Worm (Caenorhabditis elegans) whole organism, L2 larva: ENCODE measurements around the gene idpp-12.

Experiments used
- C34F6.9 ChIP-seq: fragments of 150-350 bp; optimal IDR thresholded peaks from 2 replicates; lab custom pipeline; 2014; ENCODE audit warnings: missing biosample characterization, missing genetic modification characterization
- F13H6.1 ChIP-seq: sonication (generic microtip); optimal IDR thresholded peaks from 2 replicates; lab custom pipeline; 2016; ENCODE audit warnings: missing genetic modification characterization, missing compliant biosample characterization
- R02D3.7 ChIP-seq: fragments of 150-350 bp; optimal IDR thresholded peaks from 2 replicates; lab custom pipeline; 2014; ENCODE audit warnings: missing biosample characterization, missing genetic modification characterization
- Y55F3AM.14 ChIP-seq: fragments of 200-800 bp; sonication (Bioruptor generic); optimal IDR thresholded peaks from 2 replicates; lab custom pipeline; 2018; ENCODE audit warnings: mild to moderate bottlenecking, missing genetic modification characterization, missing compliant biosample characterization
- ZK546.5 ChIP-seq: sonication (generic microtip); optimal IDR thresholded peaks from 2 replicates; lab custom pipeline; 2017; ENCODE audit warnings: missing biosample characterization, missing genetic modification characterization
- aly-2 ChIP-seq: fragments of 150-350 bp; optimal IDR thresholded peaks from 2 replicates; lab custom pipeline; 2014; ENCODE audit warnings: missing biosample characterization, missing genetic modification characterization
- ama-1 ChIP-seq: fragments of 150-350 bp; optimal IDR thresholded peaks from 2 replicates; lab custom pipeline; 2018; ENCODE audit warnings: inconsistent platforms
- blmp-1 ChIP-seq: sonication (generic microtip); optimal IDR thresholded peaks from 2 replicates; lab custom pipeline; 2017; ENCODE audit warnings: missing genetic modification characterization, mild to moderate bottlenecking, missing compliant biosample characterization, antibody characterized with exemption, moderate library complexity; ENCODE audit not compliant: insufficient read depth
- ceh-16 ChIP-seq: fragments of 150-350 bp; optimal IDR thresholded peaks from 2 replicates; lab custom pipeline; 2014; ENCODE audit warnings: missing biosample characterization, missing genetic modification characterization
- ceh-82 ChIP-seq: fragments of 150-350 bp; optimal IDR thresholded peaks from 2 replicates; lab custom pipeline; 2014; ENCODE audit warnings: missing biosample characterization, missing genetic modification characterization
- dmd-4 ChIP-seq: sonication (generic microtip); optimal IDR thresholded peaks from 2 replicates; lab custom pipeline; 2017; ENCODE audit warnings: missing biosample characterization, missing genetic modification characterization
- egl-27 ChIP-seq: sonication (generic microtip); optimal IDR thresholded peaks from 3 replicates; lab custom pipeline; 2017; ENCODE audit warnings: missing biosample characterization, missing genetic modification reagents, missing genetic modification characterization
- elt-1 ChIP-seq: fragments of 150-350 bp; optimal IDR thresholded peaks from 2 replicates; lab custom pipeline; 2014; ENCODE audit warnings: missing biosample characterization, missing genetic modification characterization
- fos-1 ChIP-seq: fragments of 150-350 bp; optimal IDR thresholded peaks from 2 replicates; lab custom pipeline; 2014; ENCODE audit warnings: missing biosample characterization, missing genetic modification characterization
- gmeb-1 ChIP-seq: fragments of 150-350 bp; optimal IDR thresholded peaks from 2 replicates; lab custom pipeline; 2014; ENCODE audit warnings: missing biosample characterization, missing genetic modification characterization
- lin-11 ChIP-seq: fragments of 150-350 bp; sonication (generic microtip); optimal IDR thresholded peaks from 2 replicates; lab custom pipeline; 2014; ENCODE audit warnings: missing biosample characterization, missing genetic modification characterization, inconsistent platforms, mixed read lengths
- lsy-2 ChIP-seq, 2 experiments: fragments of 150-350 bp in 1 of 2; sonication (generic microtip) in 1 of 2; optimal IDR thresholded peaks; 2 replicates each; lab custom pipeline; 2014 to 2017; ENCODE audit warnings: missing biosample characterization in 2 of 2, missing genetic modification characterization in 2 of 2
- mab-5 ChIP-seq: fragments of 150-350 bp; optimal IDR thresholded peaks from 2 replicates; lab custom pipeline; 2014; ENCODE audit warnings: missing biosample characterization, missing genetic modification characterization
- mbf-1 ChIP-seq: sonication (generic microtip); optimal IDR thresholded peaks from 2 replicates; lab custom pipeline; 2017; ENCODE audit warnings: missing biosample characterization, missing genetic modification characterization
- mdl-1 ChIP-seq, 2 experiments: fragments of 150-350 bp in 1 of 2; sonication (generic microtip) in 1 of 2; optimal IDR thresholded peaks; 2 replicates each; lab custom pipeline; 2017; ENCODE audit warnings: missing biosample characterization in 2 of 2, missing genetic modification characterization in 2 of 2
- nhr-10 ChIP-seq: sonication (generic microtip); optimal IDR thresholded peaks from 2 replicates; lab custom pipeline; 2017; ENCODE audit warnings: missing biosample characterization, missing genetic modification characterization
- nhr-11 ChIP-seq: fragments of 150-350 bp; optimal IDR thresholded peaks from 2 replicates; lab custom pipeline; 2014; ENCODE audit warnings: missing biosample characterization, missing genetic modification characterization
- nhr-12 ChIP-seq: fragments of 150-350 bp; optimal IDR thresholded peaks from 2 replicates; lab custom pipeline; 2014; ENCODE audit warnings: missing biosample characterization, missing genetic modification characterization
- nhr-129 ChIP-seq: fragments of 150-350 bp; optimal IDR thresholded peaks from 2 replicates; lab custom pipeline; 2014; ENCODE audit warnings: missing biosample characterization, missing genetic modification characterization
- nhr-23 ChIP-seq: fragments of 150-350 bp; optimal IDR thresholded peaks from 2 replicates; lab custom pipeline; 2014; ENCODE audit warnings: missing biosample characterization, missing genetic modification reagents, missing genetic modification characterization
- nhr-237 ChIP-seq: fragments of 150-350 bp; optimal IDR thresholded peaks from 2 replicates; lab custom pipeline; 2014; ENCODE audit warnings: missing biosample characterization, missing genetic modification characterization
- nhr-25 ChIP-seq: fragments of 150-350 bp; sonication (generic microtip); optimal IDR thresholded peaks from 3 replicates; lab custom pipeline; 2014; ENCODE audit warnings: missing biosample characterization, missing genetic modification characterization
- nhr-6 ChIP-seq: fragments of 150-350 bp; optimal IDR thresholded peaks from 2 replicates; lab custom pipeline; 2014; ENCODE audit warnings: missing biosample characterization, missing genetic modification characterization
- nhr-77 ChIP-seq: fragments of 150-350 bp; optimal IDR thresholded peaks from 2 replicates; lab custom pipeline; 2014; ENCODE audit warnings: missing biosample characterization, missing genetic modification characterization
- peb-1 ChIP-seq: fragments of 150-350 bp; optimal IDR thresholded peaks from 2 replicates; lab custom pipeline; 2014; ENCODE audit warnings: missing biosample characterization, missing genetic modification characterization
- sem-4 ChIP-seq: fragments of 150-350 bp; optimal IDR thresholded peaks from 2 replicates; lab custom pipeline; 2014; ENCODE audit warnings: missing biosample characterization, missing genetic modification reagents, missing genetic modification characterization
- sma-3 ChIP-seq: sonication (generic microtip); optimal IDR thresholded peaks from 2 replicates; lab custom pipeline; 2016; ENCODE audit warnings: missing genetic modification reagents, missing genetic modification characterization, missing compliant biosample characterization
- sma-9 ChIP-seq, 2 experiments: fragments of 150-350 bp in 1 of 2; sonication (generic microtip) in 1 of 2; optimal IDR thresholded peaks; 2 replicates each; lab custom pipeline; 2014 to 2016; ENCODE audit warnings: missing genetic modification characterization in 2 of 2, mild to moderate bottlenecking in 1 of 2, missing biosample characterization in 1 of 2, missing compliant biosample characterization in 1 of 2, missing genetic modification reagents in 1 of 2, moderate library complexity in 1 of 2
- snpc-4 ChIP-seq: fragments of 150-350 bp; optimal IDR thresholded peaks from 2 replicates; lab custom pipeline; 2014; ENCODE audit warnings: missing biosample characterization, missing genetic modification characterization
- unc-39 ChIP-seq: fragments of 150-350 bp; optimal IDR thresholded peaks from 2 replicates; lab custom pipeline; 2014; ENCODE audit warnings: missing biosample characterization, missing genetic modification characterization
- unc-55 ChIP-seq: fragments of 150-350 bp; sonication (generic microtip); optimal IDR thresholded peaks from 3 replicates; lab custom pipeline; 2014; ENCODE audit warnings: missing biosample characterization, missing genetic modification reagents, missing genetic modification characterization
- unc-62 ChIP-seq: fragments of 150-350 bp; optimal IDR thresholded peaks from 2 replicates; lab custom pipeline; 2014; ENCODE audit warnings: missing biosample characterization, missing genetic modification reagents, missing genetic modification characterization
- zag-1 ChIP-seq: fragments of 150-350 bp; optimal IDR thresholded peaks from 2 replicates; lab custom pipeline; 2014; ENCODE audit warnings: missing biosample characterization, missing genetic modification characterization
- ztf-1 ChIP-seq: fragments of 200-800 bp; sonication (Bioruptor generic); conservative IDR thresholded peaks from 2 replicates; pipeline ENCODE4 v1.3.6; 2022; ENCODE audit warnings: missing genetic modification characterization, missing compliant biosample characterization
- ztf-11 ChIP-seq: sonication (generic microtip); optimal IDR thresholded peaks from 2 replicates; lab custom pipeline; 2017; ENCODE audit warnings: missing biosample characterization, missing genetic modification characterization

The idpp-12 gene

DNA sequence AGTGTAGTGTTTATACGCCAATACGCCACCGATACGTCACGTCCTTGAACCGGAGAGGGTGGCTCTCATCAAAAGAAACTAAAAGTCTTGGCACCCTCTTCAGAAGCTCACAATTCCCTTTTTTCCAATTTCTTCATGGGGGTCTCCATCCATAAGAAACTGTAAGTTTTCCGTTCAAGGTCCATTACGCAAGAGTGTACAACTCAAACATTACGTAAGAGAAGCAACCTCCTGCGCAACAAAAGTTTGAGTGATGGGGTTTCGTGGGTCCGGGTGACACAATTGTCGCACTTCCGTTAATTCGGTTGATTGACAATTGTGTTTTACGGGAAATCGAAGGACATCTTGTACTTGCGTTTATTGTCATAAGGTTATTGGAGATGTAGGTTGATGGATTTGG lies 25.0 kb upstream of the idpp-12 start:
- TF ChIP-seq ztf-1 (GFP tag; lab: Robert Waterston, UW) (no peak), unc-39 (tag; lab: Kevin White, UChicago) (no peak), lin-11 (tag; lab: Kevin White, UChicago) (no peak), ZK546.5 (tag; lab: Kevin White, UChicago) (no peak), F13H6.1 (tag; lab: Kevin White, UChicago) (no peak)

DNA sequence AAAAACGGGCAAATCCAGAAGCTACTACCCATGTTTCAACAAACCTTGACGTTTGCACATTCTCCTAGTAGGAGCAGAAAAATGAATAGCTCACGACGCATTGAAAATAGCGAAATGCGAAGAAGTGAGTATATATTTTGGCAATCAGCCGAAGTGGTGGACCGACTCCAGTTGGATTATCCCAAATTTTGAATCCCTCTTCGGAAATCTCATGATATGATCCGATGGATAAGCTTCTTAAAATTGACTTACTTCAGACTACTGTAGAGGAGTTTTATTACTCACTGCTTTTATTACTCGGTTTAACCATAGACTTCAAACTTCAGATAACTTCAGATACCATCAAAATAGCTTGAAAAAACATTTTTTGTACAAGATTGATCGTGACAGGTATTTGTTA lies 14.6 kb upstream of the idpp-12 start, which contains the start of gene gcy-23:
Gene gcy-23, minus strand, starts transcription at position 101 of the 400 bp plus-strand sequence.
- no peak for TF ChIP-seq nhr-237
- no peak for TF ChIP-seq nhr-77
- TF ChIP-seq ceh-16 = no peak
- TF ChIP-seq fos-1 (tag; lab: Kevin White, UChicago) = no peak
- no peak for TF ChIP-seq C34F6.9
- TF ChIP-seq snpc-4 (tag; lab: Kevin White, UChicago) = no peak
- TF ChIP-seq sma-9 (GFP tag; optimal IDR thresholded peaks at IDR 0.05; lab: Kevin White, UChicago) = no peak
- TF ChIP-seq sma-9 (tag; optimal IDR thresholded peaks at IDR 0.05; lab: Kevin White, UChicago) = no peak
- TF ChIP-seq egl-27 (tag; lab: Kevin White, UChicago) = no peak
- TF ChIP-seq zag-1 (tag; lab: Kevin White, UChicago) = no peak
- TF ChIP-seq gmeb-1 (tag; lab: Kevin White, UChicago) = no peak
- TF ChIP-seq ztf-11 (tag; lab: Kevin White, UChicago) = no peak
- no peak for TF ChIP-seq ZK546.5 (tag; lab: Kevin White, UChicago)

DNA sequence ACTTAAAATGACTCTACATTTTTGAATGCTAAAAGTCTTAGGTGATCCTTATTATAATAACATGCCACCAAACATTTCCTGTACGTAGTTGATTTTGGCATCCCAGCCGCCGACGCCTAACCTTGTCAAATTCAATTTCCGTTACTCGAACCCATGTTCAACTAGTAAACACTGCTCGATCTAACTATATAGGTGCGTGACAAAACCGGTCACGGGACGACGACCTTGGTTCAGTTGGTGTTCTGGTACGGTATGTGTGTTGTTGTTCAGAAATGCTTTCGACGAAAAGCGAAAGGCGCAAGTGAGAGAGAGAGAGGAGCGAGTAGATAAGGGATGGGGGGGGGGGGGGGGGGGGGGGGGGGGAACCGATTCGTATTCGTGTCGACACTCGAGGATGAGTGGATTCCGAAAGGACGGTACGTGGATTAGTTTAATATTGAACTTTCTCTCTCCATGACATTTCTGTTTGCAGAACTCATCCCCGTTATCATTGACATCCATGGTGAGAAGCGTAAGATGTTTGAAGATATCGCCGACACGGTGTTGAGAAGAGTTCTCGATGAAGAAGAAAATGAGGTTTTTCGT lies 11.7 kb upstream of the idpp-12 start, which contains the start of gene W08E12.8:
Gene W08E12.8, plus strand, starts transcription at position 395 of the 585 bp plus-strand sequence.
- TF ChIP-seq nhr-10 (no peak), aly-2 (tag; lab: Kevin White, UChicago) (no peak), nhr-23 (tag; lab: Kevin White, UChicago) (no peak), sma-3 (GFP tag; lab: Kevin White, UChicago) (no peak), ztf-11 (tag; lab: Kevin White, UChicago) (no peak), ztf-1 (GFP tag; lab: Robert Waterston, UW) (no peak), R02D3.7 (tag; lab: Kevin White, UChicago) (no peak), nhr-12 (no peak), ceh-16 (no peak), nhr-77 (no peak), C34F6.9 (no peak), mab-5 (tag; lab: Kevin White, UChicago) (no peak), lsy-2 (tag; optimal IDR thresholded peaks at IDR 0.05; lab: Kevin White, UChicago) (no peak), mdl-1 (tag; optimal IDR thresholded peaks at IDR 0.05; lab: Kevin White, UChicago) (no peak), nhr-25 (no peak), sem-4 (no peak), mbf-1 (tag; lab: Kevin White, UChicago) (no peak), peb-1 (tag; lab: Kevin White, UChicago) (no peak), ceh-82 (no peak), nhr-6 (tag; lab: Kevin White, UChicago) (no peak)

DNA sequence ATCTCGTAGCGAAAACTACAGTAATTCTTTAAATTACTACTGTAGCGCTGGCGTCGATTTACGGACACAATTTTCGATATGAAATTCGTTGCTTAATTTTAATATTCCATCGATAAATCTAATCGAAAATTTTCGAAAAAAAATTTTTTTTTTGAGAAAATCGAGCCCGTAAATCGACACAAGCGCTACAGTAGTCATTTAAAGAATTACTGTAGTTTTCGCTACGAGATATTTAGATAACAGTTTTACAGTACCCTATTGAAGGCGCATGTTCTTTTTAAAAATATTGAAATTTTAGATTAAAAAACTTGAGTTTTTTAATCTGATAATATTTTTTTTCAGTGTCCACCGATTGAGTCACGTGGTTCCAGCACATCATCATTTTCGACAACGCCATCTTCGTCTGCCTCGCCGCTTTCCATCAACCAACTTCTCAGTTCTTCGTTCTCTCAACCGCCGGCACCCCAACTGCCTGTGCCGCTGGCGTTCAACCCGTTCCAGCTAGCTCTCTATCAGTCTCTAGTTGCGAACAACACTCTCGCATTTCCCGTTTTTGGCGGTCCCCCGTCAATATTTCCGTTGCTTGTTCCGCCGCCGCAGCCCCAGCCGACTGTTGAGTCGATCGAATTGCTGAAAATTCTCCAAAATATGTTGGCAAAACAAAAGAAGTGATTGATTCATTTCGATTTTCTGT lies 9.8 kb upstream of the idpp-12 start:
- TF ChIP-seq nhr-10 (no peak), ceh-16 (no peak)

DNA sequence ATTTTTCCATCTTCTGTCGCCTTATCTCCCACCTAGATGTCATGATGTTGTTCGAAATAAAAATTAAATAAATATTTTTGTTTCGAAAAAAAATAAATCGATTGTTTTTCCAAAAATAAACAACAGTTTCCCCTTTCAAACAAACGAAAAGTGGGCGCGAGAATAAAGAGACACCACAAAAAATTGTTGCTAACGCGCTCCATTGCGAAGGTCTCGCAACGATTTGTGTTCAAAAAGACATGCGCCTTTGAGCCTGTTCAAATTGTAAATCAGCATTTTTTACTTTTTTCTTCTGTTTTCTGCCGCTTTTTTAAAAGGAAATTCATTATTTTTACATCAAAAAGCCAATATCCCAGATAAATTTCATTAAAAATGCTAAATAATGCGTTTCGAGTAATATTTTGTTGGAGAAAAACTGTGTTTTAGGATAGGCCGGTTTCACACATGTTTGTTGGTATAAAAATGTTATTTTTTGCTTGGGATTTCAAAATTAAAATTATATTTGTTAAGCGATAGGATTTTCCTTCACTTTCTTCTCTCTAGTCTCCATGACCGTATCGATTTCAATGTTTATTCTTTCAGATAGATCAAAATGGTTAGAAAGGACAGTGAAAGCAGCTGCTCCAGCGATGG lies 9.1 kb upstream of the idpp-12 start, which contains the start of gene W08E12.7:
Gene W08E12.7, plus strand, starts transcription at position 583 of the 633 bp plus-strand sequence.
- TF ChIP-seq nhr-129 (tag; lab: Kevin White, UChicago) (peak; percentile 96), F13H6.1 (tag; lab: Kevin White, UChicago) (peak; percentile 90), unc-39 (tag; lab: Kevin White, UChicago) (no peak), blmp-1 (peak; percentile 50), lsy-2 (tag; optimal IDR thresholded peaks at IDR 0.05; lab: Kevin White, UChicago) (peak; percentile 89 to 97), unc-62 (GFP tag; lab: Kevin White, UChicago) (no peak), ama-1 (lab: Kevin White, UChicago) (peak; percentile 84), sma-3 (GFP tag; lab: Kevin White, UChicago) (peak; percentile 93), nhr-11 (tag; lab: Kevin White, UChicago) (no peak), egl-27 (tag; lab: Kevin White, UChicago) (peak; percentile 11), aly-2 (tag; lab: Kevin White, UChicago) (no peak), nhr-77 (peak; percentile 77), peb-1 (tag; lab: Kevin White, UChicago) (no peak), nhr-25 (peak; percentile 96), gmeb-1 (tag; lab: Kevin White, UChicago) (peak; percentile 93), dmd-4 (tag; lab: Kevin White, UChicago) (no peak), elt-1 (no peak), Y55F3AM.14 (peak; percentile 67), unc-55 (GFP tag; lab: Kevin White, UChicago) (peak; percentile 99), ZK546.5 (tag; lab: Kevin White, UChicago) (peak; percentile 54), ceh-82 (no peak), ztf-11 (tag; lab: Kevin White, UChicago) (peak; percentile 17), nhr-23 (tag; lab: Kevin White, UChicago) (no peak), nhr-6 (tag; lab: Kevin White, UChicago) (peak; percentile 92), sem-4 (peak; percentile 93), mab-5 (tag; lab: Kevin White, UChicago) (peak; percentile 81)
